Worm (Caenorhabditis elegans) whole organism, L1 larva: Measurements from ENCODE around the gene eif-1.A.

ENCODE experiments used
- aha-1 ChIP-seq: fragments of 150-350 bp; optimal IDR thresholded peaks from 2 replicates; lab custom pipeline; 2014; ENCODE audit warnings: missing biosample characterization, missing genetic modification characterization
- ama-1 ChIP-seq: fragments of 150-350 bp; optimal IDR thresholded peaks from 2 replicates; lab custom pipeline; 2014
- blmp-1 ChIP-seq: fragments of 150-350 bp; optimal IDR thresholded peaks from 2 replicates; lab custom pipeline; 2014; ENCODE audit warnings: missing biosample characterization, missing genetic modification characterization
- dsc-1 ChIP-seq: sonication (generic microtip); optimal IDR thresholded peaks from 2 replicates; lab custom pipeline; 2016; ENCODE audit warnings: mild to moderate bottlenecking, missing genetic modification characterization, missing compliant biosample characterization
- fkh-8 ChIP-seq: sonication (generic microtip); optimal IDR thresholded peaks from 2 replicates; lab custom pipeline; 2016; ENCODE audit warnings: mild to moderate bottlenecking, missing genetic modification characterization, missing compliant biosample characterization
- jun-1 ChIP-seq: fragments of 150-350 bp; optimal IDR thresholded peaks from 2 replicates; lab custom pipeline; 2014; ENCODE audit warnings: missing biosample characterization, missing genetic modification reagents, missing genetic modification characterization
- lin-35 ChIP-seq, 2 experiments: fragments of 150-350 bp; optimal IDR thresholded peaks; 2 replicates each; lab custom pipeline; 2014; ENCODE audit warnings: missing biosample characterization in 2 of 2, missing genetic modification characterization in 2 of 2, missing genetic modification reagents in 2 of 2
- nhr-12 ChIP-seq: sonication (generic microtip); optimal IDR thresholded peaks from 2 replicates; lab custom pipeline; 2017; ENCODE audit warnings: missing biosample characterization, missing genetic modification characterization
- tbx-2 ChIP-seq: sonication (generic microtip); optimal IDR thresholded peaks from 2 replicates; lab custom pipeline; 2016; ENCODE audit warnings: missing genetic modification characterization, missing compliant biosample characterization

DNA sequence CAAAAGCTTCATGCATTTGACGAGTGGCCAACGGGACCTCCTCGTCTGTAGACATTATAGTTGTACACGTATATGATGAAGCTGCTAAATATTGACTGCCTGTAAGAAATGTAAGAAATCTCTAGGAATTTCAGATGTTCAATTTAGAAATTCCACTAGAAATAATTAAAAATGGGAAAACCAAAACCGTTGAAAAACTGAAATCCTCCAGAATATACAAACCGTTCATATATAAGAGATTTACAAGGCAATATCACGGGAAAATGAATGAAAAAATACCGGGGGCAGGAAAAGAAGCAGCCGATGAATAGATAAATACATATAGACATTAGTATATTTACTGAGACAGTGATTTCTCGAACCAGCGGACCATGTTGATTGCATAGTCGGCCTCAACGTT, 8.2 kb upstream of the eif-1.A start, which contains the start of gene dpf-7:
- TF ChIP-seq ama-1 (lab: Kevin White, UChicago) (no peak), dsc-1 (tag; lab: Kevin White, UChicago) (no peak), jun-1 (tag; lab: Kevin White, UChicago) (no peak), aha-1 (no peak), blmp-1 (tag; lab: Kevin White, UChicago) (no peak), nhr-12 (tag; lab: Kevin White, UChicago) (no peak), fkh-8 (tag; lab: Kevin White, UChicago) (no peak), tbx-2 (tag; lab: Kevin White, UChicago) (no peak), lin-35 (GFP tag; optimal IDR thresholded peaks at IDR 0.05; lab: Kevin White, UChicago) (no peak)
